Worm (Caenorhabditis elegans) whole organism, L1 larva: ENCODE results near the gene cima-1.

Experiments
- F16B12.6 ChIP-seq: fragments of 150-350 bp; optimal IDR thresholded peaks from 2 replicates; lab custom pipeline; 2014; ENCODE audit warnings: missing biosample characterization, missing genetic modification characterization
- Y116A8C.19 ChIP-seq: sonication (generic microtip); optimal IDR thresholded peaks from 2 replicates; lab custom pipeline; 2016; ENCODE audit warnings: missing compliant biosample characterization, missing genetic modification characterization, borderline replicate concordance
- aly-2 ChIP-seq: fragments of 150-350 bp; optimal IDR thresholded peaks from 2 replicates; lab custom pipeline; 2014; ENCODE audit warnings: missing biosample characterization, missing genetic modification characterization
- blmp-1 ChIP-seq: fragments of 150-350 bp; optimal IDR thresholded peaks from 2 replicates; lab custom pipeline; 2014; ENCODE audit warnings: missing biosample characterization, missing genetic modification characterization
- ceh-63 ChIP-seq: fragments of 200-800 bp; sonication (Bioruptor generic); optimal IDR thresholded peaks from 2 replicates; lab custom pipeline; 2018; ENCODE audit warnings: mild to moderate bottlenecking, missing genetic modification characterization, missing compliant biosample characterization
- ceh-82 ChIP-seq, 3 experiments: fragments of 150-350 bp in 1 of 3; sonication (generic microtip) in 2 of 3; optimal IDR thresholded peaks; 2 replicates each; lab custom pipeline; 2014 to 2017; ENCODE audit warnings: missing biosample characterization in 3 of 3, missing genetic modification characterization in 3 of 3
- ceh-88 ChIP-seq: fragments of 200-800 bp; sonication (Bioruptor generic); IDR thresholded peaks from 2 replicates; pipeline ENCODE4 v1.3.6; 2022; ENCODE audit warnings: missing genetic modification characterization, missing compliant biosample characterization
- ces-1 ChIP-seq: fragments of 150-350 bp; optimal IDR thresholded peaks from 2 replicates; lab custom pipeline; 2014; ENCODE audit warnings: missing biosample characterization, missing genetic modification reagents, missing genetic modification characterization
- efl-1 ChIP-seq, 4 experiments: fragments of 150-350 bp; optimal IDR thresholded peaks in 3 of 4; peaks in 1 of 4; 1 replicate in 1 of 4; 2 replicates in 3 of 4; lab custom pipeline; 2014; ENCODE audit warnings: missing biosample characterization in 2 of 4, missing genetic modification characterization in 2 of 4, missing genetic modification reagents in 2 of 4
- efl-3 ChIP-seq: fragments of 200-800 bp; sonication (Bioruptor generic); optimal IDR thresholded peaks from 2 replicates; lab custom pipeline; 2018; ENCODE audit warnings: mild to moderate bottlenecking, missing genetic modification characterization, missing compliant biosample characterization
- egl-13 ChIP-seq: sonication (generic microtip); optimal IDR thresholded peaks from 2 replicates; lab custom pipeline; 2016; ENCODE audit warnings: missing genotype, missing genetic modification reagents, missing genetic modification characterization, missing compliant biosample characterization
- elt-2 ChIP-seq: sonication (generic microtip); optimal IDR thresholded peaks from 2 replicates; lab custom pipeline; 2016; ENCODE audit warnings: missing genetic modification characterization, mild to moderate bottlenecking, inconsistent platforms, missing compliant biosample characterization, missing genetic modification reagents
- elt-3 ChIP-seq, 6 experiments: fragments of 150-350 bp in 1 of 6; sonication (generic microtip); optimal IDR thresholded peaks; 2 replicates each; lab custom pipeline; 2017 to 2018; ENCODE audit warnings: missing biosample characterization in 6 of 6, missing genetic modification characterization in 6 of 6, inconsistent platforms in 1 of 6
- ets-5 ChIP-seq: fragments of 200-800 bp; sonication (Bioruptor generic); IDR thresholded peaks from 2 replicates; pipeline ENCODE4 v1.3.6; 2022; ENCODE audit warnings: missing genetic modification characterization, missing compliant biosample characterization
- fos-1 ChIP-seq: fragments of 150-350 bp; optimal IDR thresholded peaks from 2 replicates; lab custom pipeline; 2014; ENCODE audit warnings: missing biosample characterization, missing genetic modification characterization
- lin-14 ChIP-seq: fragments of 200-800 bp; sonication (Bioruptor generic); optimal IDR thresholded peaks from 2 replicates; lab custom pipeline; 2018; ENCODE audit warnings: mild to moderate bottlenecking, missing genetic modification characterization, moderate library complexity, missing compliant biosample characterization
- mab-9 ChIP-seq: fragments of 200-800 bp; sonication (Bioruptor generic); IDR thresholded peaks from 2 replicates; pipeline ENCODE4 v1.3.6; 2022; ENCODE audit warnings: missing genetic modification reagents, missing genetic modification characterization, missing compliant biosample characterization
- mef-2 ChIP-seq: fragments of 150-350 bp; optimal IDR thresholded peaks from 2 replicates; lab custom pipeline; 2014; ENCODE audit warnings: missing biosample characterization, missing genetic modification characterization
- mep-1 ChIP-seq: fragments of 150-350 bp; optimal IDR thresholded peaks from 2 replicates; lab custom pipeline; 2014; ENCODE audit warnings: missing biosample characterization, missing genetic modification characterization
- nhr-12 ChIP-seq: sonication (generic microtip); optimal IDR thresholded peaks from 2 replicates; lab custom pipeline; 2017; ENCODE audit warnings: missing biosample characterization, missing genetic modification characterization
- nhr-19 ChIP-seq: fragments of 200-800 bp; sonication (Bioruptor generic); conservative IDR thresholded peaks from 2 replicates; pipeline ENCODE4 v1.3.6; 2022; ENCODE audit warnings: missing genetic modification characterization, missing compliant biosample characterization
- nhr-20 ChIP-seq: sonication (generic microtip); optimal IDR thresholded peaks from 2 replicates; lab custom pipeline; 2016; ENCODE audit warnings: mild to moderate bottlenecking, missing genetic modification characterization, missing compliant biosample characterization
- nhr-237 ChIP-seq: fragments of 150-350 bp; optimal IDR thresholded peaks from 2 replicates; lab custom pipeline; 2014; ENCODE audit warnings: missing biosample characterization, missing genetic modification characterization
- nhr-84 ChIP-seq: sonication (generic microtip); optimal IDR thresholded peaks from 2 replicates; lab custom pipeline; 2017; ENCODE audit warnings: missing biosample characterization, missing genetic modification characterization
- nhr-85 ChIP-seq: sonication (generic microtip); peaks from one replicate; lab custom pipeline; 2016; ENCODE audit warnings: missing genetic modification characterization, inconsistent platforms, missing compliant biosample characterization
- pag-3 ChIP-seq: sonication (generic microtip); optimal IDR thresholded peaks from 2 replicates; lab custom pipeline; 2017; ENCODE audit warnings: missing genetic modification characterization, mild to moderate bottlenecking, missing compliant biosample characterization, antibody characterized with exemption, borderline replicate concordance; ENCODE audit not compliant: insufficient read depth
- rnt-1 ChIP-seq: sonication (generic microtip); optimal IDR thresholded peaks from 2 replicates; lab custom pipeline; 2016; ENCODE audit warnings: mild to moderate bottlenecking, missing genetic modification characterization, moderate library complexity, missing compliant biosample characterization
- snu-23 ChIP-seq: sonication (generic microtip); optimal IDR thresholded peaks from 2 replicates; lab custom pipeline; 2016; ENCODE audit warnings: missing genetic modification characterization, missing compliant biosample characterization
- sup-37 ChIP-seq: fragments of 200-800 bp; sonication (Bioruptor generic); optimal IDR thresholded peaks from 2 replicates; lab custom pipeline; 2018; ENCODE audit warnings: mild to moderate bottlenecking, missing genetic modification characterization, missing compliant biosample characterization
- swsn-7 ChIP-seq: sonication (generic microtip); optimal IDR thresholded peaks from 2 replicates; lab custom pipeline; 2016; ENCODE audit warnings: missing genetic modification characterization, missing compliant biosample characterization
- tbx-2 ChIP-seq: sonication (generic microtip); optimal IDR thresholded peaks from 2 replicates; lab custom pipeline; 2016; ENCODE audit warnings: missing genetic modification characterization, missing compliant biosample characterization
- unc-86 ChIP-seq: sonication (generic microtip); optimal IDR thresholded peaks from 2 replicates; lab custom pipeline; 2016; ENCODE audit warnings: missing genetic modification characterization, missing compliant biosample characterization
- unc-98 ChIP-seq: fragments of 200-800 bp; sonication (Bioruptor generic); IDR thresholded peaks from 2 replicates; pipeline ENCODE4 v1.3.6; 2022; ENCODE audit warnings: missing genetic modification characterization, missing compliant biosample characterization

cima-1 gene

ce11 chrIV:7663006-7663405, 11.7 kb downstream of the cima-1 start:
- TF ChIP-seq tbx-2 (tag; lab: Kevin White, UChicago) (peak; percentile 3), lin-14 (GFP tag; lab: Kevin White, UChicago) (peak; percentile 79), pag-3 (tag; lab: Kevin White, UChicago) (no peak), rnt-1 (peak; percentile 19), swsn-7 (tag; lab: Kevin White, UChicago) (peak; percentile 24), efl-3 (no peak), ceh-82 (tag; optimal IDR thresholded peaks at IDR 0.05; lab: Kevin White, UChicago) (peak in 1 of 3 experiments; percentile 19), ets-5 (GFP tag; lab: Robert Waterston, UW) (no peak), efl-1 (optimal IDR thresholded peaks at IDR 0.05; lab: Kevin White, UChicago) (no peak), efl-1 (GFP tag; optimal IDR thresholded peaks at IDR 0.05 in 1 of 2; lab: Kevin White, UChicago) (no peak), mab-9 (GFP tag; lab: Robert Waterston, UW) (peak; percentile 6; the same call in 1 of the 2 replicates)
- TF ChIP-seq, all 84 proteins: peak for 6

ce11 chrIV:7672872-7673271, 21.6 kb downstream of the cima-1 start, which contains the start of gene C08G9.2:
C08G9.2 (minus strand) TSS chrIV:7672972.
- no peak for TF ChIP-seq egl-13 (tag; lab: Kevin White, UChicago)
- TF ChIP-seq nhr-12 (tag; lab: Kevin White, UChicago) = no peak
- no peak for TF ChIP-seq nhr-84 (tag; lab: Kevin White, UChicago)
- TF ChIP-seq mep-1 (tag; lab: Kevin White, UChicago) = no peak
- TF ChIP-seq unc-98 (GFP tag; lab: Robert Waterston, UW) = no peak
- TF ChIP-seq pag-3 (tag; lab: Kevin White, UChicago) = no peak
- no peak for TF ChIP-seq ceh-82 (tag; optimal IDR thresholded peaks at IDR 0.05; lab: Kevin White, UChicago)
- TF ChIP-seq ets-5 (GFP tag; lab: Robert Waterston, UW) = no peak
- no peak for TF ChIP-seq F16B12.6 (tag; lab: Kevin White, UChicago)
- TF ChIP-seq sup-37 (GFP tag; lab: Kevin White, UChicago) = no peak
- TF ChIP-seq nhr-237 = no peak
- no peak for TF ChIP-seq Y116A8C.19 (tag; lab: Kevin White, UChicago)
- TF ChIP-seq ces-1 (GFP tag; lab: Kevin White, UChicago) = no peak
- TF ChIP-seq snu-23 (GFP tag; lab: Kevin White, UChicago) = no peak
- TF ChIP-seq mef-2 = no peak
- TF ChIP-seq fos-1 = no peak
- no peak for TF ChIP-seq unc-86 (tag; lab: Kevin White, UChicago)

- no peak for TF ChIP-seq ces-1 (GFP tag; lab: Kevin White, UChicago)
- TF ChIP-seq ceh-88 = no peak
- TF ChIP-seq F16B12.6 (tag; lab: Kevin White, UChicago) = no peak
- no peak for TF ChIP-seq elt-3 (tag; optimal IDR thresholded peaks at IDR 0.05; lab: Kevin White, UChicago)
- TF ChIP-seq ceh-63 = no peak
- no peak for TF ChIP-seq nhr-19
- TF ChIP-seq lin-14 (GFP tag; lab: Kevin White, UChicago) = peak; percentile 29
- TF ChIP-seq nhr-85 (tag; lab: Kevin White, UChicago) = no peak
These were observed 23.6 kb downstream of the cima-1 start, which contains the start of gene itr-1 for ce11 chrIV:7674874-7675273. itr-1 (plus strand) TSS chrIV:7675174.

- no peak for TF ChIP-seq Y116A8C.19 (tag; lab: Kevin White, UChicago)
- peak; percentile 48 for TF ChIP-seq blmp-1 (tag; lab: Kevin White, UChicago)
- TF ChIP-seq efl-1 (optimal IDR thresholded peaks at IDR 0.05; lab: Kevin White, UChicago) = no peak
- peak in 1 of 2 experiments; percentile 10 for TF ChIP-seq efl-1 (GFP tag; optimal IDR thresholded peaks at IDR 0.05 in 1 of 2; lab: Kevin White, UChicago)
- TF ChIP-seq elt-2 (tag; lab: Kevin White, UChicago) = peak; percentile 71
- TF ChIP-seq lin-14 (GFP tag; lab: Kevin White, UChicago) = peak; percentile 23
- peak; percentile 3 for TF ChIP-seq nhr-20
- TF ChIP-seq nhr-19 = no peak
These were observed 27.9 kb downstream of the cima-1 start for ce11 chrIV:7679120-7679519.

DNA sequence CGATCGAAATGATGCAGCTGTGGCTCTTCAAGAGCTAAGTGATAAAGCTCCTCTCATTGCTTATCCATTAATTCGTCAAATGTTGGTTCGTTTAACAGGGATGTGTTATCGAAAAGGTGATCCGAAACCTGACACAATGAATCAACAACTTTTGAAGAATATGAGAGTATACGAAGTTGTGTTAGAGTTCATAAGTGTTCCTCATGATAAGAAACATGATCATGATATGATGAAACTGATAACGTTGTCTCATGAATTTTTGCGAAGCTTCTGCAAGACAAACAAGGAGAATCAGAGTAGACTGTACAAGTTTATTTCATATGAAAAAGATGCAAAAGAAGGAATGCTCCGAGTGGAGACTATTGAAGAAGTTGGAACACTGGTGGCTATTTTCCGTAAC, 38.1 kb downstream of the cima-1 start:
- TF ChIP-seq elt-2 (tag; lab: Kevin White, UChicago) (peak; percentile 74), aly-2 (tag; lab: Kevin White, UChicago) (no peak)
- TF ChIP-seq, all 84 proteins: peak for 1
